Worm (Caenorhabditis elegans) whole organism, L4 larva: ENCODE data around the gene Y71H2B.2.

Experiments
- ces-1 ChIP-seq: fragments of 150-350 bp; sonication (generic microtip); optimal IDR thresholded peaks from 4 replicates; lab custom pipeline; 2014; ENCODE audit warnings: missing biosample characterization, missing genetic modification reagents, missing genetic modification characterization
- cey-2 ChIP-seq: sonication (generic microtip); optimal IDR thresholded peaks from 3 replicates; lab custom pipeline; 2017; ENCODE audit warnings: missing genetic modification characterization, mild to moderate bottlenecking, missing compliant biosample characterization, antibody characterized with exemption, borderline replicate concordance; ENCODE audit not compliant: insufficient read depth
- lin-1 ChIP-seq: fragments of 200-800 bp; sonication (Bioruptor generic); IDR thresholded peaks from 2 replicates; pipeline ENCODE4 v1.3.6; 2022; ENCODE audit warnings: missing genetic modification reagents, missing genetic modification characterization, missing compliant biosample characterization
- mxl-2 ChIP-seq: fragments of 200-800 bp; sonication (Bioruptor generic); conservative IDR thresholded peaks from 2 replicates; pipeline ENCODE4 v1.3.6; 2022; ENCODE audit warnings: missing genetic modification reagents, missing genetic modification characterization, missing compliant biosample characterization
- nhr-11 ChIP-seq: fragments of 150-350 bp; optimal IDR thresholded peaks from 2 replicates; lab custom pipeline; 2014; ENCODE audit warnings: missing biosample characterization, missing genetic modification characterization
- pha-4 ChIP-seq, 2 experiments: fragments of 150-350 bp in 1 of 2; fragments of 200-800 bp in 1 of 2; sonication (Bioruptor generic) in 1 of 2; IDR thresholded peaks in 1 of 2; optimal IDR thresholded peaks in 1 of 2; 2 replicates each; pipeline versions ENCODE4 v1.3.6 to Lab custom; 2014 to 2022; ENCODE audit warnings: missing genetic modification characterization in 2 of 2, missing genetic modification reagents in 2 of 2, missing biosample characterization in 1 of 2, missing compliant biosample characterization in 1 of 2
- skn-1 ChIP-seq: fragments of 150-350 bp; optimal IDR thresholded peaks from 2 replicates; lab custom pipeline; 2014; ENCODE audit warnings: missing biosample characterization, missing genetic modification characterization

- TF ChIP-seq lin-1 (GFP tag; lab: Robert Waterston, UW) (no peak), mxl-2 (no peak), nhr-11 (no peak), cey-2 (tag; lab: Kevin White, UChicago) (no peak), pha-4 (GFP tag; IDR thresholded peaks at IDR 0.05; lab: Robert Waterston, UW) (no peak), pha-4 (tag; optimal IDR thresholded peaks at IDR 0.05; lab: Kevin White, UChicago) (no peak), skn-1 (tag; lab: Kevin White, UChicago) (no peak), ces-1 (no peak)
Observed at ce11 chrIII:2628690-2629089, 5.7 kb downstream of the Y71H2B.2 start, which contains the start of gene acbp-8.
